Worm (Caenorhabditis elegans): ENCODE results near the gene cyp-35A5.

cyp-35A5 gene

ce11 chrV:3935892-3936478 is at the start of gene cyp-35A5:
Gene cyp-35A5 (plus strand): TSS chrV:3936326.
- no peak for TF ChIP-seq tbx-8 (GFP tag; optimal IDR thresholded peaks at IDR 0.05)
- TF ChIP-seq drap-1 (GFP tag; optimal IDR thresholded peaks at IDR 0.05): no peak
- TF ChIP-seq sem-2 (GFP tag; optimal IDR thresholded peaks at IDR 0.05): no peak
- no peak for TF ChIP-seq nhr-12 (tag; optimal IDR thresholded peaks at IDR 0.05)
- no peak for TF ChIP-seq mab-5 (tag; optimal IDR thresholded peaks at IDR 0.05)
- no peak for TF ChIP-seq elt-3 (tag; optimal IDR thresholded peaks at IDR 0.05)
- TF ChIP-seq M03D4.4 (tag; optimal IDR thresholded peaks at IDR 0.05): no peak
- no peak for TF ChIP-seq ceh-39 (tag; optimal IDR thresholded peaks at IDR 0.05)
- no peak for TF ChIP-seq pha-4 (tag; optimal IDR thresholded peaks at IDR 0.05)

ce11 chrV:3889113-3889512 is 47.0 kb upstream of the cyp-35A5 start, which contains the start of gene C17E7.13:
Gene C17E7.13 (minus strand): TSS chrV:3889288.
- TF ChIP-seq unc-120 (tag; optimal IDR thresholded peaks at IDR 0.05; ENCODE audit: poor library complexity, severe bottlenecking) (no peak), nhr-2 (tag; optimal IDR thresholded peaks at IDR 0.05) (no peak), ham-2 (GFP tag; optimal IDR thresholded peaks at IDR 0.05) (no peak), hlh-1 (tag; optimal IDR thresholded peaks at IDR 0.05) (no peak), ztf-11 (tag; optimal IDR thresholded peaks at IDR 0.05) (no peak), lsy-2 (tag; optimal IDR thresholded peaks at IDR 0.05) (no peak), M03D4.4 (tag; optimal IDR thresholded peaks at IDR 0.05) (no peak), blmp-1 (tag; optimal IDR thresholded peaks at IDR 0.05) (no peak), pha-4 (tag; optimal IDR thresholded peaks at IDR 0.05) (no peak), ceh-43 (GFP tag; optimal IDR thresholded peaks at IDR 0.05) (no peak), flh-1 (GFP tag; optimal IDR thresholded peaks at IDR 0.05) (no peak), lin-32 (GFP tag; optimal IDR thresholded peaks at IDR 0.05) (no peak), snpc-4 (tag; optimal IDR thresholded peaks at IDR 0.05) (no peak), drap-1 (GFP tag; optimal IDR thresholded peaks at IDR 0.05) (no peak), nhr-12 (tag; optimal IDR thresholded peaks at IDR 0.05) (no peak), ceh-83 (GFP tag; optimal IDR thresholded peaks at IDR 0.05) (no peak), cnd-1 (tag; optimal IDR thresholded peaks at IDR 0.05) (no peak), sem-2 (GFP tag; optimal IDR thresholded peaks at IDR 0.05) (no peak), elt-3 (tag; optimal IDR thresholded peaks at IDR 0.05) (no peak)

DNA sequence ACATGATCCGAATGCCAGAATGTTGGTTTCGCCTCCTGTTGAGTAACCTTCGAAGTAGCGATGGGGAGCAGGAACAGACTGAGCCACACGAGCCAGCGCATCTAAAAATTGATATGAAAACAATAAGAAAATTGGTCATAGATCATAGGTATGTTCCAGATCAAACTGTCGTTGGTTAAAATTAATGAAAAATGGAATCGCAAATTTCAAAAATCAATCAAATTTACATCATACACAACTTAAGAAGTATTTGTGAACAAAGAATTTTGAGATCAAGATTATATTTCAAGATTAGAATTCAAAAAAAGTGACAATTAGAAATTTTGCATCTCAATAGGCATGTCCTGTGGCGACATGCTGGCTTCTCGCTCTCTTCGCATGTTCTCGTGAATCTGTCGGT is 45.4 kb upstream of the cyp-35A5 start, which contains the start of gene C17E7.9:
C17E7.9 (minus strand) TSS at position 101 of the 400 bp plus-strand sequence.
- TF ChIP-seq elt-3 (tag; optimal IDR thresholded peaks at IDR 0.05) (no peak), sem-2 (GFP tag; optimal IDR thresholded peaks at IDR 0.05) (no peak), cnd-1 (tag; optimal IDR thresholded peaks at IDR 0.05) (no peak), blmp-1 (tag; optimal IDR thresholded peaks at IDR 0.05) (no peak), sptf-1 (tag; optimal IDR thresholded peaks at IDR 0.05) (no peak), pha-4 (tag; optimal IDR thresholded peaks at IDR 0.05) (no peak), drap-1 (GFP tag; optimal IDR thresholded peaks at IDR 0.05) (no peak)

ce11 chrV:3891919-3892318 is 44.2 kb upstream of the cyp-35A5 start, which contains the start of gene C17E7.12:
Gene C17E7.12 (minus strand): TSS chrV:3892019.
- TF ChIP-seq lin-13 (tag; optimal IDR thresholded peaks at IDR 0.05) (no peak), elt-3 (tag; optimal IDR thresholded peaks at IDR 0.05) (no peak), pha-4 (tag; optimal IDR thresholded peaks at IDR 0.05) (no peak), bed-3 (GFP tag; optimal IDR thresholded peaks at IDR 0.05) (no peak), ceh-39 (tag; optimal IDR thresholded peaks at IDR 0.05) (no peak), mab-5 (tag; optimal IDR thresholded peaks at IDR 0.05) (no peak), unc-39 (tag; optimal IDR thresholded peaks at IDR 0.05) (no peak), unc-120 (tag; optimal IDR thresholded peaks at IDR 0.05; ENCODE audit: poor library complexity, severe bottlenecking) (no peak), nhr-237 (tag; optimal IDR thresholded peaks at IDR 0.05) (no peak), ham-2 (GFP tag; optimal IDR thresholded peaks at IDR 0.05) (no peak)

DNA sequence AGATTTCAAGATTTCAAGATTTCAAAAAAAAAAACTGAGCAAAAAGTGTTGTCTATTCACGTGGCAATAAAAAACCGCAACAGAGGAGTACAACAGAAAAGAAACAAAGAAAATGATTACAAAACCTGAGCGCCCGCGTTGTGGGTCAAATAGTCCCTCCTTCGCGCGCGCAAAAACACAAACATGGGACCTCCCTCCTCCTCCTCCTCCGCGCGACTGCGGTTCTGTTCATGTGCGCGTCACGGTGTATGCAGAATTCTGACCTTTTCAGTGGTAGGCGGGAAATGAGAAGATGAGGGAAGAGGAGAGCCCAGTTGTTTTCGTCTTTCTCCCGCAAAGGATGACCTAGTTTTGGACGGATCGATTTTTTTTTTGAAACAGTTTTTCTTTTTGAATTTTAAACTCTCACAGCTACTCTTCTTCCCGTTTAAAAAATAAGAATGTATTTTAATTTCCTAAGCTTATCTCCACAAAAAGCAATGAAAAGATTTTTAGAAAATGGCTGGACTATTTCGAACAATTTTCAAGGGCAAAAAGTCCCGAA is 43.7 kb upstream of the cyp-35A5 start, which contains the start of gene C17E7.4:
C17E7.4 (plus strand) TSS at position 494 of the 544 bp plus-strand sequence.
- TF ChIP-seq ces-1 (GFP tag; optimal IDR thresholded peaks at IDR 0.05) (no peak), mab-5 (tag; optimal IDR thresholded peaks at IDR 0.05) (no peak), flh-1 (GFP tag; optimal IDR thresholded peaks at IDR 0.05) (no peak), snpc-4 (tag; optimal IDR thresholded peaks at IDR 0.05) (no peak), sem-2 (GFP tag; optimal IDR thresholded peaks at IDR 0.05) (no peak), blmp-1 (tag; optimal IDR thresholded peaks at IDR 0.05) (no peak), nhr-237 (tag; optimal IDR thresholded peaks at IDR 0.05) (no peak), cnd-1 (tag; optimal IDR thresholded peaks at IDR 0.05) (no peak), sptf-1 (tag; optimal IDR thresholded peaks at IDR 0.05) (no peak)
